Worm (Caenorhabditis elegans) whole organism, late embryonic: Measurements from ENCODE around the gene srbc-36.

Experiments used
- ceh-19 ChIP-seq: fragments of 200-800 bp; sonication (Bioruptor generic); optimal IDR thresholded peaks from 2 replicates; lab custom pipeline; 2018; ENCODE audit warnings: mild to moderate bottlenecking, missing genetic modification characterization, missing compliant biosample characterization
- eyg-1 ChIP-seq: sonication (generic microtip); optimal IDR thresholded peaks from 2 replicates; lab custom pipeline; 2016; ENCODE audit warnings: missing genotype, missing genetic modification characterization, missing compliant biosample characterization
- hlh-30 ChIP-seq: sonication (generic microtip); optimal IDR thresholded peaks from 2 replicates; lab custom pipeline; 2017; ENCODE audit warnings: antibody characterized with exemption, missing genetic modification characterization, missing compliant biosample characterization; ENCODE audit not compliant: insufficient read depth
- lin-11 ChIP-seq: fragments of 200-800 bp; sonication (Bioruptor generic); optimal IDR thresholded peaks from 2 replicates; lab custom pipeline; 2018; ENCODE audit warnings: mild to moderate bottlenecking, missing genetic modification characterization, missing compliant biosample characterization
- mec-3 ChIP-seq: sonication (generic microtip); optimal IDR thresholded peaks from 2 replicates; lab custom pipeline; 2016; ENCODE audit warnings: borderline replicate concordance, missing genetic modification characterization, missing compliant biosample characterization
- nfya-1 ChIP-seq: sonication (generic microtip); optimal IDR thresholded peaks from 2 replicates; lab custom pipeline; 2017; ENCODE audit warnings: missing genetic modification characterization, mild to moderate bottlenecking, missing compliant biosample characterization, antibody characterized with exemption, moderate library complexity
- nhr-232 ChIP-seq: sonication (generic microtip); optimal IDR thresholded peaks from 2 replicates; lab custom pipeline; 2016; ENCODE audit warnings: missing genetic modification characterization, missing compliant biosample characterization
- sdc-2 ChIP-seq: sonication (generic microtip); optimal IDR thresholded peaks from 2 replicates; lab custom pipeline; 2016; ENCODE audit warnings: missing genotype, missing genetic modification characterization, missing compliant biosample characterization
- tbx-2 ChIP-seq: sonication (generic microtip); optimal IDR thresholded peaks from 2 replicates; lab custom pipeline; 2016; ENCODE audit warnings: missing genetic modification characterization, missing compliant biosample characterization
- tbx-7 ChIP-seq: sonication (generic microtip); optimal IDR thresholded peaks from 2 replicates; lab custom pipeline; 2016; ENCODE audit warnings: missing genotype, missing genetic modification characterization, missing compliant biosample characterization
- unc-86 ChIP-seq: sonication (generic microtip); optimal IDR thresholded peaks from 2 replicates; lab custom pipeline; 2016; ENCODE audit warnings: missing genetic modification characterization, missing compliant biosample characterization

ce11 chrV:3509878-3510277, 19.5 kb upstream of the srbc-36 start, which contains the start of gene str-228:
- no peak for TF ChIP-seq tbx-2
- no peak for TF ChIP-seq tbx-7
- no peak for TF ChIP-seq mec-3
- no peak for TF ChIP-seq lin-11 (tag; lab: Kevin White, UChicago)
- TF ChIP-seq nhr-232 (tag; lab: Kevin White, UChicago), result no peak
- TF ChIP-seq nfya-1 (tag; lab: Kevin White, UChicago), result no peak
- no peak for TF ChIP-seq ceh-19 (GFP tag; lab: Kevin White, UChicago)
- TF ChIP-seq eyg-1 (tag; lab: Kevin White, UChicago), result no peak
- TF ChIP-seq unc-86 (tag; lab: Kevin White, UChicago), result no peak
- TF ChIP-seq sdc-2 (tag; lab: Kevin White, UChicago), result no peak
- TF ChIP-seq hlh-30 (tag; lab: Kevin White, UChicago), result no peak
